Fruit fly (Drosophila melanogaster) whole organism, embryonic: ENCODE measurements around the gene CG43233.

Experiments
- Aef1 ChIP-seq: fragments of 200-800 bp; sonication (Bioruptor generic); IDR thresholded peaks from 3 replicates; pipeline ENCODE4 v1.3.6; 2022; ENCODE audit warnings: missing biosample characterization, missing genetic modification characterization
- Bteb2 ChIP-seq: fragments of 200-800 bp; sonication (Bioruptor generic); optimal IDR thresholded peaks from 2 replicates; lab custom pipeline; 2016; ENCODE audit warnings: missing biosample characterization, missing genetic modification characterization
- CG12219 ChIP-seq: fragments of 200-800 bp; sonication (Bioruptor generic); optimal IDR thresholded peaks from 3 replicates; lab custom pipeline; 2018; ENCODE audit warnings: missing biosample characterization, mild to moderate bottlenecking, missing genetic modification characterization
- CG13894 ChIP-seq: fragments of 200-800 bp; sonication (Bioruptor generic); optimal IDR thresholded peaks from 3 replicates; lab custom pipeline; 2018; ENCODE audit warnings: missing biosample characterization, mild to moderate bottlenecking, missing genetic modification characterization, moderate library complexity
- CG14050 ChIP-seq: fragments of 200-800 bp; sonication (Bioruptor generic); IDR thresholded peaks from 3 replicates; pipeline ENCODE4 v1.3.6; 2022; ENCODE audit warnings: missing biosample characterization, missing genetic modification characterization
- CG17802 ChIP-seq: fragments of 200-800 bp; sonication (Bioruptor generic); optimal IDR thresholded peaks from 2 replicates; lab custom pipeline; 2018; ENCODE audit warnings: missing biosample characterization, mild to moderate bottlenecking, missing genetic modification characterization, moderate library complexity
- CG18011 ChIP-seq: fragments of 200-800 bp; sonication (Bioruptor generic); optimal IDR thresholded peaks from 2 replicates; lab custom pipeline; 2017; ENCODE audit warnings: missing biosample characterization, missing genetic modification characterization, mild to moderate bottlenecking, moderate library complexity, missing genotype
- CG18476 ChIP-seq: fragments of 200-800 bp; sonication (Bioruptor generic); optimal IDR thresholded peaks from 2 replicates; lab custom pipeline; 2016; ENCODE audit warnings: missing biosample characterization, mild to moderate bottlenecking, missing genetic modification characterization
- CG31441 ChIP-seq: fragments of 200-800 bp; sonication (Bioruptor generic); IDR thresholded peaks from 2 replicates; pipeline ENCODE4 v1.3.6; 2022; ENCODE audit warnings: missing biosample characterization, missing genetic modification characterization
- CG3838 ChIP-seq: fragments of 200-800 bp; sonication (Bioruptor generic); optimal IDR thresholded peaks from 3 replicates; lab custom pipeline; 2016; ENCODE audit warnings: missing biosample characterization, missing genetic modification characterization
- CG4282 ChIP-seq: fragments of 200-800 bp; sonication (Bioruptor generic); optimal IDR thresholded peaks from 2 replicates; lab custom pipeline; 2016; ENCODE audit warnings: missing biosample characterization, missing genetic modification characterization
- CG4404 ChIP-seq: fragments of 200-800 bp; sonication (Bioruptor generic); IDR thresholded peaks from 2 replicates; pipeline ENCODE4 v1.3.6; 2022; ENCODE audit warnings: missing biosample characterization, missing genetic modification characterization
- CG4424 ChIP-seq: fragments of 200-800 bp; sonication (Bioruptor generic); optimal IDR thresholded peaks from 3 replicates; lab custom pipeline; 2016; ENCODE audit warnings: missing biosample characterization, missing genetic modification characterization
- CG4730 ChIP-seq: fragments of 200-800 bp; sonication (Bioruptor generic); IDR thresholded peaks from 2 replicates; pipeline ENCODE4 v1.3.6; 2022; ENCODE audit warnings: missing biosample characterization, missing genetic modification characterization
- CG6254 ChIP-seq: fragments of 200-800 bp; sonication (Bioruptor generic); optimal IDR thresholded peaks from 3 replicates; lab custom pipeline; 2017; ENCODE audit warnings: mild to moderate bottlenecking, missing biosample characterization, missing genetic modification reagents, missing genetic modification characterization
- CG6765 ChIP-seq: fragments of 200-800 bp; sonication (Bioruptor generic); optimal IDR thresholded peaks from 3 replicates; lab custom pipeline; 2017; ENCODE audit warnings: missing biosample characterization, mild to moderate bottlenecking, missing genetic modification characterization
- CG7271 ChIP-seq: fragments of 200-800 bp; sonication (Bioruptor generic); optimal IDR thresholded peaks from 2 replicates; lab custom pipeline; 2018; ENCODE audit warnings: missing biosample characterization, mild to moderate bottlenecking, missing genetic modification characterization, moderate library complexity
- CG9437 ChIP-seq: fragments of 200-800 bp; sonication (Bioruptor generic); optimal IDR thresholded peaks from 2 replicates; lab custom pipeline; 2018; ENCODE audit warnings: missing biosample characterization, mild to moderate bottlenecking, missing genetic modification characterization
- CG9932 ChIP-seq: fragments of 200-800 bp; sonication (Bioruptor generic); IDR thresholded peaks from 2 replicates; pipeline ENCODE4 v1.3.6; 2022; ENCODE audit warnings: missing biosample characterization, missing genetic modification characterization
- Camta ChIP-seq: fragments of 200-800 bp; sonication (Bioruptor generic); optimal IDR thresholded peaks from 2 replicates; lab custom pipeline; 2016; ENCODE audit warnings: missing biosample characterization, missing genetic modification characterization
- Dip3 ChIP-seq: fragments of 200-800 bp; sonication (Bioruptor generic); optimal IDR thresholded peaks from 3 replicates; lab custom pipeline; 2016; ENCODE audit warnings: missing biosample characterization, missing genetic modification characterization
- Doc2 ChIP-seq: fragments of 200-800 bp; sonication (Bioruptor generic); IDR thresholded peaks from 2 replicates; pipeline ENCODE4 v1.3.6; 2022; ENCODE audit warnings: missing biosample characterization, missing genetic modification characterization
- E2f2 ChIP-seq: fragments of 200-800 bp; sonication (Bioruptor generic); IDR thresholded peaks from 2 replicates; pipeline ENCODE4 v1.3.6; 2022; ENCODE audit warnings: missing biosample characterization, missing genetic modification characterization
- HLH3B ChIP-seq: fragments of 200-800 bp; sonication (Bioruptor generic); IDR thresholded peaks from 2 replicates; pipeline ENCODE4 v1.3.6; 2022; ENCODE audit warnings: missing biosample characterization, missing genetic modification characterization
- MBD-R2 ChIP-seq: fragments of 200-800 bp; sonication (Bioruptor generic); IDR thresholded peaks from 2 replicates; pipeline ENCODE4 v1.3.6; 2022; ENCODE audit warnings: missing biosample characterization, missing genetic modification characterization
- Mes4 ChIP-seq: fragments of 200-800 bp; sonication (Bioruptor generic); optimal IDR thresholded peaks from 2 replicates; lab custom pipeline; 2016; ENCODE audit warnings: missing biosample characterization, missing genetic modification characterization
- Spps ChIP-seq: fragments of 200-800 bp; sonication (Bioruptor generic); optimal IDR thresholded peaks from 2 replicates; lab custom pipeline; 2018; ENCODE audit warnings: missing biosample characterization, mild to moderate bottlenecking, missing genetic modification characterization
- Xrp1 ChIP-seq: fragments of 200-800 bp; sonication (Bioruptor generic); IDR thresholded peaks from 2 replicates; pipeline ENCODE4 v1.3.6; 2022; ENCODE audit warnings: missing biosample characterization, missing genetic modification characterization
- chif ChIP-seq, 2 experiments: fragments of 200-800 bp; sonication (Bioruptor generic); optimal IDR thresholded peaks; 3 replicates each; lab custom pipeline; 2016; ENCODE audit warnings: missing biosample characterization in 2 of 2, missing genetic modification characterization in 2 of 2
- chinmo ChIP-seq: fragments of 200-800 bp; sonication (Bioruptor generic); IDR thresholded peaks from 4 replicates; pipeline ENCODE4 v1.3.6; 2022; ENCODE audit warnings: missing biosample characterization, missing genetic modification characterization; ENCODE audit not compliant: partially characterized antibody
- chm ChIP-seq: fragments of 200-800 bp; sonication (Bioruptor generic); IDR thresholded peaks from 2 replicates; pipeline ENCODE4 v1.3.6; 2022; ENCODE audit warnings: missing biosample characterization, missing genetic modification characterization
- dimm ChIP-seq: fragments of 200-800 bp; sonication (Bioruptor generic); IDR thresholded peaks from 2 replicates; pipeline ENCODE4 v1.3.6; 2022; ENCODE audit warnings: missing biosample characterization, missing genetic modification characterization
- dmrt11E ChIP-seq: fragments of 200-800 bp; sonication (Bioruptor generic); optimal IDR thresholded peaks from 3 replicates; lab custom pipeline; 2018; ENCODE audit warnings: missing biosample characterization, mild to moderate bottlenecking, missing genetic modification characterization, moderate library complexity
- ewg ChIP-seq: fragments of 200-800 bp; sonication (Bioruptor generic); optimal IDR thresholded peaks from 3 replicates; lab custom pipeline; 2017; ENCODE audit warnings: mild to moderate bottlenecking, missing biosample characterization, missing genetic modification reagents, missing genetic modification characterization
- fru ChIP-seq: fragments of >200 bp; optimal IDR thresholded peaks from 2 replicates; lab custom pipeline; 2017
- fu2 ChIP-seq: fragments of 200-800 bp; sonication (Bioruptor generic); optimal IDR thresholded peaks from 2 replicates; lab custom pipeline; 2016; ENCODE audit warnings: missing biosample characterization, missing genetic modification characterization
- gem ChIP-seq: fragments of 200-800 bp; sonication (Bioruptor generic); optimal IDR thresholded peaks from 2 replicates; lab custom pipeline; 2019; ENCODE audit warnings: missing biosample characterization, mild to moderate bottlenecking, missing genetic modification characterization, moderate library complexity
- gsb-n ChIP-seq: fragments of 200-800 bp; sonication (Bioruptor generic); optimal IDR thresholded peaks from 3 replicates; lab custom pipeline; 2018; ENCODE audit warnings: missing biosample characterization, mild to moderate bottlenecking, missing genetic modification characterization
- klu ChIP-seq: fragments of 200-800 bp; sonication (Bioruptor generic); IDR thresholded peaks from 2 replicates; pipeline ENCODE4 v1.3.6; 2022; ENCODE audit warnings: missing biosample characterization, missing genetic modification characterization
- knrl ChIP-seq: fragments of 200-800 bp; sonication (Bioruptor generic); IDR thresholded peaks from 3 replicates; pipeline ENCODE4 v1.3.6; 2022; ENCODE audit warnings: missing biosample characterization, missing genetic modification characterization; ENCODE audit not compliant: partially characterized antibody
- lilli ChIP-seq: fragments of 200-800 bp; sonication (Bioruptor generic); optimal IDR thresholded peaks from 3 replicates; lab custom pipeline; 2016; ENCODE audit warnings: missing biosample characterization, missing genetic modification characterization
- lmd ChIP-seq: fragments of 200-800 bp; sonication (Bioruptor generic); IDR thresholded peaks from 2 replicates; pipeline ENCODE4 v1.3.6; 2022; ENCODE audit warnings: missing biosample characterization, missing genetic modification characterization
- lov ChIP-seq, 2 experiments: fragments of 200-800 bp in 1 of 2; fragments of >200 bp in 1 of 2; sonication (Bioruptor generic) in 1 of 2; IDR thresholded peaks in 1 of 2; optimal IDR thresholded peaks in 1 of 2; 2 replicates in 1 of 2; 3 replicates in 1 of 2; pipeline versions ENCODE4 v1.3.6 to Lab custom; 2017 to 2022; ENCODE audit warnings: missing biosample characterization in 1 of 2, missing genetic modification characterization in 1 of 2
- odd ChIP-seq: fragments of 200-800 bp; sonication (Bioruptor generic); optimal IDR thresholded peaks from 2 replicates; lab custom pipeline; 2017; ENCODE audit warnings: missing biosample characterization, mild to moderate bottlenecking, missing genetic modification characterization
- phol ChIP-seq: fragments of 200-800 bp; sonication (Bioruptor generic); optimal IDR thresholded peaks from 3 replicates; lab custom pipeline; 2018; ENCODE audit warnings: missing biosample characterization, mild to moderate bottlenecking, missing genetic modification characterization, moderate library complexity
- pnt ChIP-seq: fragments of 200-800 bp; sonication (Bioruptor generic); optimal IDR thresholded peaks from 3 replicates; lab custom pipeline; 2016; ENCODE audit warnings: missing biosample characterization, missing genetic modification characterization
- sc ChIP-seq, 3 experiments: fragments of >200 bp in 2 of 3; fragments of 200-800 bp in 1 of 3; sonication (Bioruptor generic) in 1 of 3; optimal IDR thresholded peaks; 2 replicates in 2 of 3; 3 replicates in 1 of 3; lab custom pipeline; 2017; ENCODE audit warnings: mild to moderate bottlenecking in 1 of 3, missing biosample characterization in 1 of 3, missing genetic modification characterization in 1 of 3, missing genetic modification reagents in 1 of 3
- sisA ChIP-seq: fragments of 200-800 bp; sonication (Bioruptor generic); IDR thresholded peaks from 2 replicates; pipeline ENCODE4 v1.3.6; 2022; ENCODE audit warnings: missing biosample characterization, missing genetic modification characterization
- tin ChIP-seq: fragments of 200-800 bp; sonication (Bioruptor generic); optimal IDR thresholded peaks from 3 replicates; lab custom pipeline; 2016; ENCODE audit warnings: missing biosample characterization, missing genetic modification characterization
- vfl ChIP-seq: fragments of 200-800 bp; sonication (Bioruptor generic); optimal IDR thresholded peaks from 2 replicates; lab custom pipeline; 2016; ENCODE audit warnings: missing biosample characterization, missing genetic modification characterization
- yki ChIP-seq: fragments of >200 bp; optimal IDR thresholded peaks from 3 replicates; lab custom pipeline; 2018

CG43233 gene

dm6 chr2L:20464385-20464784 is 8.8 kb downstream of the CG43233 start (continued):
- no peak for TF ChIP-seq tin (GFP tag; lab: Kevin White, UChicago)
- TF ChIP-seq ewg (GFP tag; lab: Kevin White, UChicago): peak; percentile 34
- no peak for TF ChIP-seq pnt (GFP tag; lab: Kevin White, UChicago)
- TF ChIP-seq Mes4 (GFP tag; lab: Kevin White, UChicago): no peak
- TF ChIP-seq CG4282 (GFP tag; lab: Kevin White, UChicago): no peak
- no peak for TF ChIP-seq CG7271 (tag; lab: Kevin White, UChicago)
- peak in 1 of 2 experiments; percentile 9 for TF ChIP-seq chif (GFP tag; optimal IDR thresholded peaks at IDR 0.05; lab: Kevin White, UChicago)
- TF ChIP-seq Aef1 (GFP tag; lab: Robert Waterston, UW): no peak
- TF ChIP-seq sc (optimal IDR thresholded peaks at IDR 0.05; lab: Kevin White, UChicago): no peak
- peak; percentile 18 for TF ChIP-seq sc (GFP tag; optimal IDR thresholded peaks at IDR 0.05; lab: Kevin White, UChicago)
- TF ChIP-seq MBD-R2 (GFP tag; lab: Robert Waterston, UW): no peak
- 0 out of 4 replicates have a peak, but pooled peaks have one; percentile 19 for TF ChIP-seq chinmo (GFP tag; lab: Robert Waterston, UW)
- no peak for TF ChIP-seq yki (lab: Kevin White, UChicago)
- TF ChIP-seq CG14050 (GFP tag; lab: Robert Waterston, UW): 0 out of 3 replicates have a peak, but pooled peaks have one; percentile 10
- peak; percentile 61 for TF ChIP-seq E2f2
- no peak for TF ChIP-seq Spps
- TF ChIP-seq lmd: no peak
- TF ChIP-seq CG18011 (GFP tag; lab: Kevin White, UChicago): no peak
- TF ChIP-seq Camta (GFP tag; lab: Kevin White, UChicago): no peak
- peak; percentile 59 for TF ChIP-seq knrl (GFP tag; lab: Robert Waterston, UW)
- TF ChIP-seq CG6765 (GFP tag; lab: Kevin White, UChicago): peak; percentile 4
- TF ChIP-seq CG12219: peak; percentile 5
- TF ChIP-seq lov (optimal IDR thresholded peaks at IDR 0.05; lab: Kevin White, UChicago): no peak
- TF ChIP-seq lov (GFP tag; IDR thresholded peaks at IDR 0.05; lab: Robert Waterston, UW): no peak
- TF ChIP-seq CG18476 (GFP tag; lab: Kevin White, UChicago): no peak
- TF ChIP-seq Xrp1 (GFP tag; lab: Robert Waterston, UW): peak; percentile 41; the same call in 1 of the 2 replicates
- peak; percentile 49 for TF ChIP-seq CG4424
- 0 out of 2 replicates have a peak, but pooled peaks have one; percentile 16 for TF ChIP-seq CG4730 (GFP tag; lab: Robert Waterston, UW)
- TF ChIP-seq chm (GFP tag; lab: Robert Waterston, UW): 0 out of 2 replicates have a peak, but pooled peaks have one; percentile 17
- no peak for TF ChIP-seq gsb-n (tag; lab: Kevin White, UChicago)
- peak; percentile 61 for TF ChIP-seq CG6254 (GFP tag; lab: Kevin White, UChicago)
- TF ChIP-seq CG4404: no peak
- no peak for TF ChIP-seq Bteb2 (GFP tag; lab: Kevin White, UChicago)
- TF ChIP-seq CG3838: no peak
- no peak for TF ChIP-seq fru (lab: Kevin White, UChicago)
- no peak for TF ChIP-seq Dip3 (GFP tag; lab: Kevin White, UChicago)
- no peak for TF ChIP-seq HLH3B (GFP tag; lab: Robert Waterston, UW)
- peak; percentile 36 for TF ChIP-seq dmrt11E (tag; lab: Kevin White, UChicago)
- TF ChIP-seq CG9932: peak; percentile 17; the same call in 1 of the 2 replicates
- no peak for TF ChIP-seq Doc2
- TF ChIP-seq CG9437 (GFP tag; lab: Kevin White, UChicago): no peak
- peak; percentile 13 for TF ChIP-seq CG17802 (tag; lab: Kevin White, UChicago)
- TF ChIP-seq odd: no peak
- no peak for TF ChIP-seq dimm
- TF ChIP-seq CG31441 (GFP tag; lab: Robert Waterston, UW): peak; percentile 37; the same call in 1 of the 2 replicates
- no peak for TF ChIP-seq fu2 (GFP tag; lab: Kevin White, UChicago)
- TF ChIP-seq lilli: no peak
- TF ChIP-seq vfl (GFP tag; lab: Kevin White, UChicago): no peak
- no peak for TF ChIP-seq sisA (GFP tag; lab: Robert Waterston, UW)
- TF ChIP-seq phol (tag; lab: Kevin White, UChicago): peak; percentile 15
- TF ChIP-seq klu: no peak
- TF ChIP-seq gem (tag; lab: Kevin White, UChicago): peak; percentile 28
- TF ChIP-seq CG13894: no peak
